Worm (Caenorhabditis elegans) whole organism, midembryonic: Measurements from ENCODE around the gene T28F3.11.

ENCODE experiments used
- klf-2 ChIP-seq: fragments of 200-800 bp; sonication (Bioruptor generic); conservative IDR thresholded peaks from 2 replicates; pipeline ENCODE4 v1.3.6; 2022; ENCODE audit warnings: missing genetic modification reagents, missing genetic modification characterization, missing compliant biosample characterization
- med-1 ChIP-seq: sonication (generic microtip); optimal IDR thresholded peaks from 2 replicates; lab custom pipeline; 2017; ENCODE audit warnings: missing genetic modification characterization, mild to moderate bottlenecking, missing compliant biosample characterization, antibody characterized with exemption, missing genetic modification reagents; ENCODE audit not compliant: insufficient read depth
- ref-1 ChIP-seq: fragments of 200-800 bp; sonication (Bioruptor generic); conservative IDR thresholded peaks from 2 replicates; pipeline ENCODE4 v1.3.6; 2022; ENCODE audit warnings: missing genetic modification reagents, missing genetic modification characterization, missing compliant biosample characterization

- TF ChIP-seq klf-2 (GFP tag; lab: Robert Waterston, UW) (no peak), med-1 (GFP tag; lab: Kevin White, UChicago) (no peak), ref-1 (no peak)
Observed at ce11 chrIV:17248538-17248937, 42.9 kb downstream of the T28F3.11 start.
